Worm (Caenorhabditis elegans) whole organism, L3 larva: Measurements from ENCODE around the gene C53B7.2.

ENCODE experiments used
- R02D3.7 ChIP-seq: fragments of 150-350 bp; optimal IDR thresholded peaks from 2 replicates; lab custom pipeline; 2014; ENCODE audit warnings: missing biosample characterization, missing genetic modification characterization
- ZK546.5 ChIP-seq: sonication (generic microtip); optimal IDR thresholded peaks from 2 replicates; lab custom pipeline; 2017; ENCODE audit warnings: missing biosample characterization, missing genetic modification characterization
- aly-2 ChIP-seq: fragments of 150-350 bp; optimal IDR thresholded peaks from 2 replicates; lab custom pipeline; 2014; ENCODE audit warnings: missing biosample characterization, missing genetic modification characterization
- ama-1 ChIP-seq: fragments of 150-350 bp; optimal IDR thresholded peaks from 2 replicates; lab custom pipeline; 2018
- ceh-28 ChIP-seq: fragments of 150-350 bp; optimal IDR thresholded peaks from 2 replicates; lab custom pipeline; 2014; ENCODE audit warnings: missing biosample characterization, missing genetic modification reagents, missing genetic modification characterization
- daf-12 ChIP-seq: fragments of 150-350 bp; optimal IDR thresholded peaks from 2 replicates; lab custom pipeline; 2014; ENCODE audit warnings: missing biosample characterization, missing genetic modification reagents, missing genetic modification characterization
- egl-27 ChIP-seq: sonication (generic microtip); optimal IDR thresholded peaks from 4 replicates; lab custom pipeline; 2017; ENCODE audit warnings: missing biosample characterization, missing genetic modification reagents, missing genetic modification characterization
- egl-5 ChIP-seq: fragments of 150-350 bp; optimal IDR thresholded peaks from 2 replicates; lab custom pipeline; 2017; ENCODE audit warnings: missing biosample characterization, missing genetic modification reagents, missing genetic modification characterization, inconsistent platforms
- elt-1 ChIP-seq: fragments of 150-350 bp; optimal IDR thresholded peaks from 2 replicates; lab custom pipeline; 2014; ENCODE audit warnings: missing biosample characterization, missing genetic modification characterization
- elt-2 ChIP-seq: sonication (generic microtip); optimal IDR thresholded peaks from 2 replicates; lab custom pipeline; 2016; ENCODE audit warnings: missing genetic modification reagents, mild to moderate bottlenecking, missing genetic modification characterization, missing compliant biosample characterization
- eor-1 ChIP-seq, 2 experiments: fragments of 150-350 bp; optimal IDR thresholded peaks; 2 replicates each; lab custom pipeline; 2014 to 2018; ENCODE audit warnings: missing biosample characterization in 2 of 2, missing genetic modification characterization in 2 of 2
- fkh-10 ChIP-seq: sonication (generic microtip); optimal IDR thresholded peaks from 2 replicates; lab custom pipeline; 2017; ENCODE audit warnings: missing biosample characterization, missing genetic modification reagents, missing genetic modification characterization
- fkh-2 ChIP-seq: fragments of 150-350 bp; optimal IDR thresholded peaks from 2 replicates; lab custom pipeline; 2014; ENCODE audit warnings: missing biosample characterization, missing genetic modification reagents, missing genetic modification characterization
- fos-1 ChIP-seq: fragments of 150-350 bp; optimal IDR thresholded peaks from 2 replicates; lab custom pipeline; 2014; ENCODE audit warnings: missing biosample characterization, missing genetic modification characterization
- hmg-11 ChIP-seq: sonication (generic microtip); optimal IDR thresholded peaks from 2 replicates; lab custom pipeline; 2016; ENCODE audit warnings: missing genetic modification characterization, missing compliant biosample characterization
- jun-1 ChIP-seq: fragments of 150-350 bp; optimal IDR thresholded peaks from 2 replicates; lab custom pipeline; 2014; ENCODE audit warnings: missing biosample characterization, missing genetic modification reagents, missing genetic modification characterization
- lin-15B ChIP-seq: fragments of 150-350 bp; optimal IDR thresholded peaks from 2 replicates; lab custom pipeline; 2014; ENCODE audit warnings: missing biosample characterization, missing genetic modification characterization
- lin-39 ChIP-seq: fragments of 150-350 bp; optimal IDR thresholded peaks from 2 replicates; lab custom pipeline; 2018; ENCODE audit warnings: missing biosample characterization, missing genetic modification reagents, missing genetic modification characterization
- lsy-12 ChIP-seq: sonication (generic microtip); optimal IDR thresholded peaks from 2 replicates; lab custom pipeline; 2016; ENCODE audit warnings: mild to moderate bottlenecking, missing genetic modification characterization, missing compliant biosample characterization
- mdl-1 ChIP-seq: fragments of 150-350 bp; optimal IDR thresholded peaks from 2 replicates; lab custom pipeline; 2014; ENCODE audit warnings: missing biosample characterization, missing genetic modification characterization
- mml-1 ChIP-seq: fragments of 150-350 bp; sonication (generic microtip); optimal IDR thresholded peaks from 3 replicates; lab custom pipeline; 2014; ENCODE audit warnings: missing biosample characterization, missing genetic modification characterization
- nfya-1 ChIP-seq: sonication (generic microtip); optimal IDR thresholded peaks from 2 replicates; lab custom pipeline; 2017; ENCODE audit warnings: missing genetic modification characterization, mild to moderate bottlenecking, missing compliant biosample characterization, antibody characterized with exemption, moderate library complexity; ENCODE audit not compliant: insufficient read depth
- nhr-23 ChIP-seq: fragments of 150-350 bp; optimal IDR thresholded peaks from 2 replicates; lab custom pipeline; 2014; ENCODE audit warnings: missing biosample characterization, missing genetic modification reagents, missing genetic modification characterization
- nhr-237 ChIP-seq: fragments of 150-350 bp; optimal IDR thresholded peaks from 2 replicates; lab custom pipeline; 2014; ENCODE audit warnings: missing biosample characterization, missing genetic modification characterization
- nhr-25 ChIP-seq: sonication (generic microtip); optimal IDR thresholded peaks from 2 replicates; lab custom pipeline; 2017; ENCODE audit warnings: missing biosample characterization, missing genetic modification characterization
- nhr-28 ChIP-seq: fragments of 150-350 bp; optimal IDR thresholded peaks from 2 replicates; lab custom pipeline; 2014; ENCODE audit warnings: missing biosample characterization, missing genetic modification characterization
- nhr-43 ChIP-seq: sonication (generic microtip); optimal IDR thresholded peaks from 2 replicates; lab custom pipeline; 2016; ENCODE audit warnings: mild to moderate bottlenecking, missing genetic modification characterization, missing compliant biosample characterization; ENCODE audit not compliant: poor library complexity, severe bottlenecking
- nhr-67 ChIP-seq: fragments of 150-350 bp; optimal IDR thresholded peaks from 2 replicates; lab custom pipeline; 2014; ENCODE audit warnings: missing biosample characterization, missing genetic modification characterization
- nhr-77 ChIP-seq: fragments of 150-350 bp; optimal IDR thresholded peaks from 2 replicates; lab custom pipeline; 2014; ENCODE audit warnings: missing biosample characterization, missing genetic modification characterization
- pha-4 ChIP-seq: fragments of 150-350 bp; optimal IDR thresholded peaks from 2 replicates; lab custom pipeline; 2014; ENCODE audit warnings: missing biosample characterization, missing genetic modification reagents, missing genetic modification characterization
- pqm-1 ChIP-seq: fragments of 150-350 bp; optimal IDR thresholded peaks from 2 replicates; lab custom pipeline; 2017; ENCODE audit warnings: missing biosample characterization, missing genetic modification characterization, inconsistent platforms
- sea-2 ChIP-seq: fragments of 150-350 bp; sonication (generic microtip); optimal IDR thresholded peaks from 4 replicates; lab custom pipeline; 2014; ENCODE audit warnings: missing biosample characterization, missing genetic modification reagents, missing genetic modification characterization
- skn-1 ChIP-seq: fragments of 150-350 bp; optimal IDR thresholded peaks from 2 replicates; lab custom pipeline; 2014; ENCODE audit warnings: missing biosample characterization, missing genetic modification characterization
- snpc-4 ChIP-seq: fragments of 150-350 bp; optimal IDR thresholded peaks from 2 replicates; lab custom pipeline; 2014; ENCODE audit warnings: missing biosample characterization, missing genetic modification characterization
- tbx-2 ChIP-seq: sonication (generic microtip); optimal IDR thresholded peaks from 2 replicates; lab custom pipeline; 2016; ENCODE audit warnings: mild to moderate bottlenecking, missing genetic modification characterization, missing compliant biosample characterization
- zag-1 ChIP-seq: fragments of 150-350 bp; optimal IDR thresholded peaks from 2 replicates; lab custom pipeline; 2014; ENCODE audit warnings: missing biosample characterization, missing genetic modification characterization
- ztf-11 ChIP-seq: fragments of 150-350 bp; optimal IDR thresholded peaks from 2 replicates; lab custom pipeline; 2014; ENCODE audit warnings: missing biosample characterization, missing genetic modification characterization

Gene C53B7.2

DNA sequence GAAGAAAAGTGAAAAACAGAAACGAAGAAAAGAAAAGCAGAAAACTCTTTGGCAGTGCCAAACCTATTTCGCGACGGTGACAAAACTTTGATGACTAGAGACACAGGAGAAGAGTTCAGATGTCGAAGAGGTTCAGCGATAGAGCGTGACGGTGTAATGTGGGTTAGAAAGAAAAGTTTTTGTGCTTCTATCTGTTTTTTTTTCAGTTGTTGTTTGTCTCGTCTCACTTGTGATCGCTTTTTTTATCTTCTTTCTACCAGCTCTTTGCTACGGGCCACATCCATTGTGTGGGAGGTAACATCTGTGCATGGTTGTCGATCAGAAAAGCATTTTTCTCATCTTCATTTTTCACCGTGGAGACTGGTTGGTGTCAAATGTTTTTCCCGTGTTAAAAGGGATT, 20.2 kb upstream of the C53B7.2 start, which contains the start of gene F41B4.1:
F41B4.1 (minus strand) TSS at position 23 of the 400 bp plus-strand sequence.
- TF ChIP-seq eor-1 (tag; optimal IDR thresholded peaks at IDR 0.05; lab: Kevin White, UChicago) = no peak
- no peak for TF ChIP-seq fkh-2
- TF ChIP-seq egl-5 (tag; lab: Kevin White, UChicago) = peak; percentile 46
- no peak for TF ChIP-seq pqm-1 (tag; lab: Kevin White, UChicago)
- TF ChIP-seq nfya-1 (tag; lab: Kevin White, UChicago) = peak; percentile 35
- TF ChIP-seq elt-1 (tag; lab: Kevin White, UChicago) = no peak
- TF ChIP-seq fkh-10 (GFP tag; lab: Kevin White, UChicago) = no peak
- TF ChIP-seq lin-39 (tag; lab: Kevin White, UChicago) = peak; percentile 76

DNA sequence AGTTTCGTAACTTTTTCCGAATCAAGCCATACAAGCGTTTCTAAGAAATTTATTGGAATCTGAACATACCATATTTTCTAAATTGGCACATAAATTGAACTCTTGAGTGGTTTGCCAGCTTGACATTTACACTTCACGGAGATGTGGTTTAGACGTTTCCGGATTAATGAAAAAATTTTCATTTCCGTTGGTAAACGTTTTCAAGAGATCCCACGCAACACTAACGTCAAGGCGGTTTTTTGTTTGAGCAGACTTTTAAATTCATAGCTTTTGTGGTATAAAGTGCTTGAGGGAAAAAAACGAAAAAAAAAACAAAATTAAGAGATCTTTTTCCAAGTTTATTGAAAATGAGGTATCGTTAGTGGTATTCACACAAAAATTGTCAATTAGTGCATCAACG, 10.9 kb upstream of the C53B7.2 start, which contains the start of gene F41B4.2:
F41B4.2 (minus strand) TSS at position 101 of the 400 bp plus-strand sequence.
- TF ChIP-seq nhr-67 (tag; lab: Kevin White, UChicago) (no peak), lin-39 (tag; lab: Kevin White, UChicago) (no peak), nhr-237 (tag; lab: Kevin White, UChicago) (no peak), mml-1 (tag; lab: Kevin White, UChicago) (no peak), zag-1 (tag; lab: Kevin White, UChicago) (no peak), skn-1 (tag; lab: Kevin White, UChicago) (no peak), eor-1 (tag; optimal IDR thresholded peaks at IDR 0.05; lab: Kevin White, UChicago) (no peak), ama-1 (lab: Kevin White, UChicago) (no peak), sea-2 (GFP tag; lab: Kevin White, UChicago) (no peak), elt-2 (tag; lab: Kevin White, UChicago) (no peak), pha-4 (tag; lab: Kevin White, UChicago) (no peak), fos-1 (tag; lab: Kevin White, UChicago) (no peak)

DNA sequence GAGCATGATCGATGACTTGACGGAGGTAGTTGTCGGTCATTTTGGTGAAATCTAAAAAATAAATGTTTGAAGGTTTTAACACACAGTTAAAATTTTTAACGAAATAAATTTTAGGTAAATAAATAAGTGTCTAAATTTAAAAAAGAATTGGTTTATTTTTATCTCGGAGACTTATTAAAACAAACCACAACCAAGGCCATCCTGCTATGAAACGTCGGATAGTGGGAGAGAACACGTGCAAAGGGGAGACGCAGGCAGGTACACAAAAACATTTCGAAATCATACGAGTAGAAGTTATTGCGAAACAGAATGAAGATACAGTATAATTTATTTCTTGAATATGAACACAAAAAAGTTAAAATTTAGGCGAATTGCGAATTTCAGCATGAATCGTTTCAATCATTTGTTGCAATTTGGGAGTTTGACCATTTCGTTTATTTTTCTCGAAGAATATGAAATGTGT, 9.9 kb upstream of the C53B7.2 start, which contains the start of gene F41B4.3:
F41B4.3 (minus strand) TSS at position 51 of the 463 bp plus-strand sequence.
- no peak for TF ChIP-seq ZK546.5 (tag; lab: Kevin White, UChicago)
- no peak for TF ChIP-seq eor-1 (tag; optimal IDR thresholded peaks at IDR 0.05; lab: Kevin White, UChicago)
- peak; percentile 30 for TF ChIP-seq nhr-23 (tag; lab: Kevin White, UChicago)
- TF ChIP-seq nfya-1 (tag; lab: Kevin White, UChicago) = peak; percentile 31

DNA sequence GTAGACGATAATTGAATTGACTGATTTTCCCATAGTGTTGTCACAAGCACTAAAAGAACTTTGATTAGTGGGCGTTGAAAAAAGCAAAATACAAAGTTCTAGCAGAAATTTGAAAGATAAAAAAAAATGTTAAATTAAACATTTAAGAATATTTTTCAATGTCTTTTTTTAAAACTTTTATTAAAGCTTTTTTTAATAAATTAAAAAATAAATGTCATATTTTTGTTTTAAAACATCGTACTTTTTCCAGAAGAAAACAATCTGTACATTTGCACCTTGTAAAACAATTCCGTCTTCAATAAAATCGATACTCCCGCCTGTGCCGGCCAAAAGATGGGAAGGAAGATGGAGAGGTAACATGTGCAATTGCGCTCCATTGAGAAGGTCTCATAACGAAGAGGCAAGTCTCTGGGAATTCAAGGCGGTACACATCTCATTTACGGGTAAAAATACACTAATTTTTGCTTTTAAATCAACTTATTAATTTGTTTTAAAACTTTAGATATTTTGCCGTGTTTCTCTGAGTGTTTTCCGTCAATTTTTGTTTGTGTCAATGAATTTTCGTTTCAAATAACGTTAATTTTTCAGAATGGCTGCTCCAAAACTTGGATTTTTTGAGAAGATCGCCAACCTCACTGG, 5.2 kb upstream of the C53B7.2 start, which contains the start of the genes glr-6 and asg-2:
glr-6 (minus strand) TSS at position 51 of the 639 bp plus-strand sequence.
asg-2 (plus strand) TSS at position 589 of the 639 bp plus-strand sequence.
- no peak for TF ChIP-seq sea-2 (GFP tag; lab: Kevin White, UChicago)
- TF ChIP-seq lsy-12 (tag; lab: Kevin White, UChicago) = peak; percentile 28
- TF ChIP-seq nhr-77 (tag; lab: Kevin White, UChicago) = no peak
- no peak for TF ChIP-seq mml-1 (tag; lab: Kevin White, UChicago)
- TF ChIP-seq egl-27 (tag; lab: Kevin White, UChicago) = peak; percentile 32
- TF ChIP-seq pha-4 (tag; lab: Kevin White, UChicago) = peak; percentile 98
- peak; percentile 59 for TF ChIP-seq skn-1 (tag; lab: Kevin White, UChicago)
- no peak for TF ChIP-seq ztf-11
- no peak for TF ChIP-seq elt-1 (tag; lab: Kevin White, UChicago)
- peak; percentile 58 for TF ChIP-seq elt-2 (tag; lab: Kevin White, UChicago)
- no peak for TF ChIP-seq eor-1 (tag; optimal IDR thresholded peaks at IDR 0.05; lab: Kevin White, UChicago)
- TF ChIP-seq snpc-4 (tag; lab: Kevin White, UChicago) = peak; percentile 62
- TF ChIP-seq aly-2 (tag; lab: Kevin White, UChicago) = no peak
- peak; percentile 70 for TF ChIP-seq egl-5 (tag; lab: Kevin White, UChicago)
- TF ChIP-seq ZK546.5 (tag; lab: Kevin White, UChicago) = no peak
- no peak for TF ChIP-seq nhr-67 (tag; lab: Kevin White, UChicago)
- TF ChIP-seq jun-1 = peak; percentile 79
- TF ChIP-seq lin-15B (tag; lab: Kevin White, UChicago) = peak; percentile 95
- TF ChIP-seq daf-12 (tag; lab: Kevin White, UChicago) = no peak
- no peak for TF ChIP-seq fkh-2
- TF ChIP-seq pqm-1 (tag; lab: Kevin White, UChicago) = peak; percentile 68
- peak; percentile 90 for TF ChIP-seq lin-39 (tag; lab: Kevin White, UChicago)
- TF ChIP-seq nhr-25 = peak; percentile 86
- TF ChIP-seq mdl-1 (tag; lab: Kevin White, UChicago) = no peak
- TF ChIP-seq hmg-11 (tag; lab: Kevin White, UChicago) = peak; percentile 75
- TF ChIP-seq R02D3.7 (tag; lab: Kevin White, UChicago) = peak; percentile 79
- peak; percentile 49 for TF ChIP-seq ama-1 (lab: Kevin White, UChicago)
- TF ChIP-seq nfya-1 (tag; lab: Kevin White, UChicago) = peak; percentile 87
- no peak for TF ChIP-seq nhr-28 (tag; lab: Kevin White, UChicago)
- TF ChIP-seq nhr-23 (tag; lab: Kevin White, UChicago) = peak; percentile 93
- no peak for TF ChIP-seq fkh-10 (GFP tag; lab: Kevin White, UChicago)
- peak; percentile 41 for TF ChIP-seq tbx-2 (tag; lab: Kevin White, UChicago)
- TF ChIP-seq ceh-28 (tag; lab: Kevin White, UChicago) = peak; percentile 88
- TF ChIP-seq nhr-43 (tag; lab: Kevin White, UChicago) = peak; percentile 22
- TF ChIP-seq, all 47 proteins: peak for 20
